In genomic region chr3L:9751625-9752024, dm6 we compare ENCODE assay signal across 1 fruit fly cellular context.
TF ChIP-seq lines count a peak whose summit lies in the region.

No protein-coding gene starts in this region.

TF ChIP-seq in whole organism, embryonic, 481 proteins besides CTCF, POLR2A, EP300 and RAD21 (continued from another document):
- peak; percentile 5 for TF ChIP-seq Myb (GFP tag; optimal IDR thresholded peaks at IDR 0.05; lab: Kevin White, UChicago)
- TF ChIP-seq en (GFP tag; optimal IDR thresholded peaks at IDR 0.05; lab: Kevin White, UChicago), result no peak
- no peak for TF ChIP-seq p53 (GFP tag; optimal IDR thresholded peaks at IDR 0.05; lab: Kevin White, UChicago)
- TF ChIP-seq hkb (optimal IDR thresholded peaks at IDR 0.05; lab: Kevin White, UChicago), result peak; percentile 45
- no peak for TF ChIP-seq hkb (GFP tag; IDR thresholded peaks at IDR 0.05; lab: Robert Waterston, UW)
- TF ChIP-seq da (GFP tag; optimal IDR thresholded peaks at IDR 0.05; lab: Kevin White, UChicago), result no peak
- peak; percentile 10; the same call in 1 of the 3 replicates for TF ChIP-seq CG11456 (GFP tag; IDR thresholded peaks at IDR 0.05; lab: Robert Waterston, UW)
- peak; percentile 55 for TF ChIP-seq CG32532 (GFP tag; IDR thresholded peaks at IDR 0.05; lab: Robert Waterston, UW)
- peak; percentile 36; the same call in 1 of the 2 replicates for TF ChIP-seq slbo (GFP tag; IDR thresholded peaks at IDR 0.05; lab: Robert Waterston, UW)
- TF ChIP-seq Ptx1 (GFP tag; IDR thresholded peaks at IDR 0.05; lab: Robert Waterston, UW), result 0 out of 2 replicates have a peak, but pooled peaks have one; percentile 24
- peak; percentile 22; the same call in 1 of the 2 replicates for TF ChIP-seq CG9215 (GFP tag; IDR thresholded peaks at IDR 0.05; lab: Robert Waterston, UW)
- peak; percentile 97 for TF ChIP-seq ewg (GFP tag; optimal IDR thresholded peaks at IDR 0.05; lab: Kevin White, UChicago)
- TF ChIP-seq sna (GFP tag; IDR thresholded peaks at IDR 0.05; lab: Robert Waterston, UW; ENCODE audit: partially characterized antibody), result no peak
- no peak for TF ChIP-seq HHEX (GFP tag; optimal IDR thresholded peaks at IDR 0.05; lab: Kevin White, UChicago)
- peak; percentile 26 for TF ChIP-seq CG2712 (tag; optimal IDR thresholded peaks at IDR 0.05; lab: Kevin White, UChicago)
- TF ChIP-seq Trl (optimal IDR thresholded peaks at IDR 0.05; lab: Kevin White, UChicago), result peak; percentile 41 to 45
- no peak for TF ChIP-seq Trl (GFP tag; optimal IDR thresholded peaks at IDR 0.05; lab: Kevin White, UChicago)
- no peak for TF ChIP-seq CG12155 (GFP tag; optimal IDR thresholded peaks at IDR 0.05; lab: Kevin White, UChicago)
- TF ChIP-seq pros (GFP tag; optimal IDR thresholded peaks at IDR 0.05; lab: Kevin White, UChicago), result no peak
- peak; percentile 37 for TF ChIP-seq CG11504 (tag; optimal IDR thresholded peaks at IDR 0.05; lab: Kevin White, UChicago)
- TF ChIP-seq NFAT (GFP tag; IDR thresholded peaks at IDR 0.05; lab: Robert Waterston, UW), result peak; percentile 11; the same call in 1 of the 2 replicates
